Fruit fly (Drosophila melanogaster): ENCODE results near the gene arm.

arm gene

DNA sequence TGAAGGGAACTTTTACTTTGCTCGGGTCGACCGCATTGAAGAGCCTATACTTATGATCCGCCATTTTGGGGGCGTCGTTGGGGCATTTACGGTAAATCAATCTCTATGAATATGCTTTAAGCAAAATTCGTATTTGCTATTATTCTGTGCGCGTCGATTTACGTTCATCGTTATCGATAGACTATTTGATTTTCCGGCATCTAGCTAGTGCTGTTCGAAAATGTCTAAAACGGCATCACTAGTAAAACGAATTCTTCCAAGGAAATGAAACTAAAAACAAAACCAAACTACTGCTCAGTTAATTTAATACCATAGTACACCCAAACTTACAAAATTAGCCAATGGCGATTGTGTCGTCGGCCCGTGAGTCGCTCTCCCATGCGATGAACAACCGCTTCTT is 34.8 kb downstream of the arm start, which contains the start of the genes Gcna and MED18:
Gcna (minus strand) TSS at position 163 of the 400 bp plus-strand sequence.
MED18 (plus strand) TSS at position 237 of the 400 bp plus-strand sequence.
- no peak for TF ChIP-seq noc (tag; optimal IDR thresholded peaks at IDR 0.05)

DNA sequence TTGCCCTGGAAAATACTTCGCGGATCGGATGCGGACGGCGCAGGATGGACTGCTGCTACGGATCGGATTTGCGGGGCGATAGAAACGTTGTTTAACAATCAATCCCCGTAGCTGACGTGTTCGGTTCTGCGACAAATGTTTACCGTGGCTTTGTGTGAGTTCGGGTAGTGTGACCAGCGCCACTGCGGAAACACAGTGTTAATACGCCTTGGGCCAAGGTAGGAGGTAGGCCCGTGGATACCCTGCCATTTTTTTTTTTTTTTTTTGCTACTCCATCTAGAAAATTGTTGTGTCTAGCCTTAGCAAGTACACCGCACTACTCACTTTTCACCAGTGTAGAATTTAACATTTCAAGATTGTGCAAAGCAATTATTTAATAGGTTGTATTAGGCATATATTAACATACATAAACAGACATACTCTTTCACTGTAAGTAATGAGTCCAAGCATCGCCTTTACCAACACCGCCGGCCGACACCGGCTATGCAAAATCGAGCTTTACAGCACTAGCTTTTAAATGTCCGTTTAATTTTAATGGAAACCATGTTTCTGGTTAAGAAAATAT is 38.7 kb downstream of the arm start, which contains the start of gene deltaCOP:
deltaCOP (minus strand) TSS at position 171 of the 565 bp plus-strand sequence.
- peak; percentile 67 for TF ChIP-seq noc (tag; optimal IDR thresholded peaks at IDR 0.05)

- TF ChIP-seq noc (tag; optimal IDR thresholded peaks at IDR 0.05) = peak; percentile 24
These were observed 41.6 kb downstream of the arm start, which contains the start of gene Lamtor5 for dm6 chrX:1858867-1859266. TSS of gene Lamtor5 (minus strand) at chrX:1858971.

- no peak for TF ChIP-seq noc (tag; optimal IDR thresholded peaks at IDR 0.05)
These were observed 43.8 kb downstream of the arm start for dm6 chrX:1856605-1857004.

DNA sequence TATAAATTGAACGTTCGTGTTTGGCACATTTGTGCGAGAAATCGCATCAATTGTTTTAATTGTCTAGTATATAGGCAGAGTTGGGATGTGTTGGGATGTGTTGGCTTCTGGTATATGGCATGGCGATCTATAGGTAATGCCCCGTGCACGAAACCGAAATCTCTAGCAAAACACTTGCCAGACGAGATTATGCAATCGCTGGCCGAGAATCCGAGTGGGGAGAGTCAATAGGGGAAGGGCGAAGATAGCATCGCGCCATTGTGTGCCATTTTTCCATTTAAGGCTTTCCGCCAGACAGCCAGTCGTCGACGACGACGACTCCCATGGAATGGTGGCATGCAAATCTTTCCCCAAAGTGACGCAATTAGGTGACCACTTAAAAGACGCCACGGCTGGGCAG is 45.6 kb downstream of the arm start:
- no peak for TF ChIP-seq noc (tag; optimal IDR thresholded peaks at IDR 0.05)

- no peak for TF ChIP-seq noc (tag; optimal IDR thresholded peaks at IDR 0.05)
These were observed 46.4 kb downstream of the arm start for dm6 chrX:1854070-1854469.

dm6 chrX:1849914-1850313 is 50.5 kb downstream of the arm start:
- peak; percentile 98 for TF ChIP-seq noc (tag; optimal IDR thresholded peaks at IDR 0.05)

DNA sequence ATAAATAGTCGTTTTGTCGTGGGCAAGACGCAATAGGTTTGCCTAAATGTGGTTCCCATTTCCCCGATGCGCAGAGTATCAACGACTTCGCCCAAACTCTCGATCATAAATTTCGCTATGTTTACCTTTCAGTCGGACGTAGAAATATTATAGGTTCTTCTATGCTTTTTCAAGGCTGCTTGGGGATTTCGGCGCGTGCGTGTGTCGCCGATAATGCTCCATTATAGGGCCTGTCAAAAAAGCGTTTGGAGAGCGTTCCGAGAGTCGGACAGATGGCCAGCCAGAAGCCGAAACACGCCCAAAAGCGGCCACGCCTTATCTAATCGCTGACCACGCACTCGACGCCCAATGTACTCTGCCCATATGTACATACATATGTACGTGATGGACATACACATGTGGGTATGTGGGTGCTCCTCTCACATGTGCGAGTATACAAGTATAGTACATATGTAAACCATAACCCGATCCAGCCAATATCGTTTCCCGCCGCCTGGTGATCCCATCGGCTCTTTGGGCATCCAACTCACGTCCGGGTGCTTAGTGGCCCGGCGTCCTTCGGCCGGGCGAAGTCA is 51.7 kb downstream of the arm start:
- peak; percentile 0 for TF ChIP-seq noc (tag; optimal IDR thresholded peaks at IDR 0.05)

dm6 chrX:1847735-1848134 is 52.7 kb downstream of the arm start:
- no peak for TF ChIP-seq noc (tag; optimal IDR thresholded peaks at IDR 0.05)

dm6 chrX:1846386-1846785 is 54.1 kb downstream of the arm start:
- TF ChIP-seq noc (tag; optimal IDR thresholded peaks at IDR 0.05) = no peak

- peak; percentile 37 for TF ChIP-seq noc (tag; optimal IDR thresholded peaks at IDR 0.05)
These were observed 55.0 kb downstream of the arm start for dm6 chrX:1845413-1845951.

- no peak for TF ChIP-seq noc (tag; optimal IDR thresholded peaks at IDR 0.05)
These were observed 57.6 kb downstream of the arm start for dm6 chrX:1842875-1843274.
